Worm (Caenorhabditis elegans) whole organism, L3 larva: Measurements from ENCODE around the gene nhr-136.

Experiments used
- aly-2 ChIP-seq: fragments of 150-350 bp; optimal IDR thresholded peaks from 2 replicates; lab custom pipeline; 2014; ENCODE audit warnings: missing biosample characterization, missing genetic modification characterization
- ceh-28 ChIP-seq: fragments of 150-350 bp; optimal IDR thresholded peaks from 2 replicates; lab custom pipeline; 2014; ENCODE audit warnings: missing biosample characterization, missing genetic modification reagents, missing genetic modification characterization
- fkh-10 ChIP-seq: sonication (generic microtip); optimal IDR thresholded peaks from 2 replicates; lab custom pipeline; 2017; ENCODE audit warnings: missing biosample characterization, missing genetic modification reagents, missing genetic modification characterization
- nhr-23 ChIP-seq: fragments of 150-350 bp; optimal IDR thresholded peaks from 2 replicates; lab custom pipeline; 2014; ENCODE audit warnings: missing biosample characterization, missing genetic modification reagents, missing genetic modification characterization

ce11 chrV:12152857-12153256 is 45.9 kb downstream of the nhr-136 start, which contains the start of gene C27A7.8:
- TF ChIP-seq fkh-10 (GFP tag; lab: Kevin White, UChicago) (no peak), nhr-23 (tag; lab: Kevin White, UChicago) (no peak), ceh-28 (tag; lab: Kevin White, UChicago) (no peak), aly-2 (no peak)
